Worm (Caenorhabditis elegans) whole organism, L1 larva: ENCODE data around the gene C25H3.17.

Experiments
- ceh-8 ChIP-seq: fragments of 200-800 bp; sonication (Bioruptor generic); optimal IDR thresholded peaks from 2 replicates; lab custom pipeline; 2018; ENCODE audit warnings: mild to moderate bottlenecking, missing genetic modification characterization, moderate library complexity, missing compliant biosample characterization
- elt-2 ChIP-seq: sonication (generic microtip); optimal IDR thresholded peaks from 2 replicates; lab custom pipeline; 2016; ENCODE audit warnings: missing genetic modification characterization, mild to moderate bottlenecking, inconsistent platforms, missing compliant biosample characterization, missing genetic modification reagents
- fkh-10 ChIP-seq: sonication (generic microtip); optimal IDR thresholded peaks from 2 replicates; lab custom pipeline; 2017; ENCODE audit warnings: missing biosample characterization, missing genetic modification reagents, missing genetic modification characterization
- lin-15B ChIP-seq: fragments of 150-350 bp; sonication (generic microtip); optimal IDR thresholded peaks from 3 replicates; lab custom pipeline; 2014; ENCODE audit warnings: missing biosample characterization, missing genetic modification characterization
- nhr-11 ChIP-seq: fragments of 150-350 bp; optimal IDR thresholded peaks from 2 replicates; lab custom pipeline; 2014; ENCODE audit warnings: missing biosample characterization, missing genetic modification characterization
- unc-62 ChIP-seq: fragments of 150-350 bp; optimal IDR thresholded peaks from 2 replicates; lab custom pipeline; 2014; ENCODE audit warnings: missing biosample characterization, missing genetic modification reagents, missing genetic modification characterization
- vab-15 ChIP-seq: sonication (generic microtip); optimal IDR thresholded peaks from 2 replicates; lab custom pipeline; 2017; ENCODE audit warnings: missing genotype, mild to moderate bottlenecking, missing genetic modification characterization, missing compliant biosample characterization

- TF ChIP-seq lin-15B (tag; lab: Kevin White, UChicago), result no peak
- no peak for TF ChIP-seq ceh-8 (GFP tag; lab: Kevin White, UChicago)
- no peak for TF ChIP-seq nhr-11 (tag; lab: Kevin White, UChicago)
- TF ChIP-seq elt-2 (tag; lab: Kevin White, UChicago), result no peak
- no peak for TF ChIP-seq vab-15 (tag; lab: Kevin White, UChicago)
- no peak for TF ChIP-seq fkh-10
- TF ChIP-seq unc-62 (GFP tag; lab: Kevin White, UChicago), result no peak
These were observed 6.2 kb downstream of the C25H3.17 start for ce11 chrII:5663180-5663791.
